Worm (Caenorhabditis elegans) whole organism, L2 larva: ENCODE results near the gene eif-3.L.

Experiments used
- C34F6.9 ChIP-seq: fragments of 150-350 bp; optimal IDR thresholded peaks from 2 replicates; lab custom pipeline; 2014; ENCODE audit warnings: missing biosample characterization, missing genetic modification characterization
- F13H6.1 ChIP-seq: sonication (generic microtip); optimal IDR thresholded peaks from 2 replicates; lab custom pipeline; 2016; ENCODE audit warnings: missing genetic modification characterization, missing compliant biosample characterization
- Y55F3AM.14 ChIP-seq: fragments of 200-800 bp; sonication (Bioruptor generic); optimal IDR thresholded peaks from 2 replicates; lab custom pipeline; 2018; ENCODE audit warnings: mild to moderate bottlenecking, missing genetic modification characterization, missing compliant biosample characterization
- ZK546.5 ChIP-seq: sonication (generic microtip); optimal IDR thresholded peaks from 2 replicates; lab custom pipeline; 2017; ENCODE audit warnings: missing biosample characterization, missing genetic modification characterization
- alr-1 ChIP-seq: fragments of 150-350 bp; optimal IDR thresholded peaks from 2 replicates; lab custom pipeline; 2014; ENCODE audit warnings: missing biosample characterization, missing genetic modification characterization
- ama-1 ChIP-seq: fragments of 150-350 bp; optimal IDR thresholded peaks from 2 replicates; lab custom pipeline; 2018; ENCODE audit warnings: inconsistent platforms
- blmp-1 ChIP-seq: sonication (generic microtip); optimal IDR thresholded peaks from 2 replicates; lab custom pipeline; 2017; ENCODE audit warnings: missing genetic modification characterization, mild to moderate bottlenecking, missing compliant biosample characterization, antibody characterized with exemption, moderate library complexity; ENCODE audit not compliant: insufficient read depth
- ceh-16 ChIP-seq: fragments of 150-350 bp; optimal IDR thresholded peaks from 2 replicates; lab custom pipeline; 2014; ENCODE audit warnings: missing biosample characterization, missing genetic modification characterization
- ceh-82 ChIP-seq: fragments of 150-350 bp; optimal IDR thresholded peaks from 2 replicates; lab custom pipeline; 2014; ENCODE audit warnings: missing biosample characterization, missing genetic modification characterization
- crh-2 ChIP-seq: sonication (generic microtip); optimal IDR thresholded peaks from 2 replicates; lab custom pipeline; 2017; ENCODE audit warnings: missing biosample characterization, missing genetic modification characterization
- egl-27 ChIP-seq: sonication (generic microtip); optimal IDR thresholded peaks from 3 replicates; lab custom pipeline; 2017; ENCODE audit warnings: missing biosample characterization, missing genetic modification reagents, missing genetic modification characterization
- elt-3 ChIP-seq: sonication (generic microtip); optimal IDR thresholded peaks from 2 replicates; lab custom pipeline; 2017; ENCODE audit warnings: missing biosample characterization, missing genetic modification characterization
- fos-1 ChIP-seq: fragments of 150-350 bp; optimal IDR thresholded peaks from 2 replicates; lab custom pipeline; 2014; ENCODE audit warnings: missing biosample characterization, missing genetic modification characterization
- gmeb-1 ChIP-seq: fragments of 150-350 bp; optimal IDR thresholded peaks from 2 replicates; lab custom pipeline; 2014; ENCODE audit warnings: missing biosample characterization, missing genetic modification characterization
- lin-11 ChIP-seq: fragments of 150-350 bp; sonication (generic microtip); optimal IDR thresholded peaks from 2 replicates; lab custom pipeline; 2014; ENCODE audit warnings: missing biosample characterization, missing genetic modification characterization, inconsistent platforms, mixed read lengths
- lin-13 ChIP-seq: fragments of 150-350 bp; optimal IDR thresholded peaks from 2 replicates; lab custom pipeline; 2014; ENCODE audit warnings: missing biosample characterization, missing genetic modification reagents, missing genetic modification characterization
- lin-39 ChIP-seq: fragments of 150-350 bp; optimal IDR thresholded peaks from 2 replicates; lab custom pipeline; 2014; ENCODE audit warnings: missing biosample characterization, missing genetic modification reagents, missing genetic modification characterization
- lsy-2 ChIP-seq, 2 experiments: fragments of 150-350 bp in 1 of 2; sonication (generic microtip) in 1 of 2; optimal IDR thresholded peaks; 2 replicates each; lab custom pipeline; 2014 to 2017; ENCODE audit warnings: missing biosample characterization in 2 of 2, missing genetic modification characterization in 2 of 2
- mab-5 ChIP-seq: fragments of 150-350 bp; optimal IDR thresholded peaks from 2 replicates; lab custom pipeline; 2014; ENCODE audit warnings: missing biosample characterization, missing genetic modification characterization
- mdl-1 ChIP-seq, 2 experiments: fragments of 150-350 bp in 1 of 2; sonication (generic microtip) in 1 of 2; optimal IDR thresholded peaks; 2 replicates each; lab custom pipeline; 2017; ENCODE audit warnings: missing biosample characterization in 2 of 2, missing genetic modification characterization in 2 of 2
- nhr-11 ChIP-seq: fragments of 150-350 bp; optimal IDR thresholded peaks from 2 replicates; lab custom pipeline; 2014; ENCODE audit warnings: missing biosample characterization, missing genetic modification characterization
- nhr-12 ChIP-seq: fragments of 150-350 bp; optimal IDR thresholded peaks from 2 replicates; lab custom pipeline; 2014; ENCODE audit warnings: missing biosample characterization, missing genetic modification characterization
- nhr-129 ChIP-seq: fragments of 150-350 bp; optimal IDR thresholded peaks from 2 replicates; lab custom pipeline; 2014; ENCODE audit warnings: missing biosample characterization, missing genetic modification characterization
- nhr-21 ChIP-seq: fragments of 150-350 bp; optimal IDR thresholded peaks from 2 replicates; lab custom pipeline; 2014; ENCODE audit warnings: missing biosample characterization, missing genetic modification characterization
- nhr-23 ChIP-seq: fragments of 150-350 bp; optimal IDR thresholded peaks from 2 replicates; lab custom pipeline; 2014; ENCODE audit warnings: missing biosample characterization, missing genetic modification reagents, missing genetic modification characterization
- nhr-25 ChIP-seq: fragments of 150-350 bp; sonication (generic microtip); optimal IDR thresholded peaks from 3 replicates; lab custom pipeline; 2014; ENCODE audit warnings: missing biosample characterization, missing genetic modification characterization
- nhr-6 ChIP-seq: fragments of 150-350 bp; optimal IDR thresholded peaks from 2 replicates; lab custom pipeline; 2014; ENCODE audit warnings: missing biosample characterization, missing genetic modification characterization
- peb-1 ChIP-seq: fragments of 150-350 bp; optimal IDR thresholded peaks from 2 replicates; lab custom pipeline; 2014; ENCODE audit warnings: missing biosample characterization, missing genetic modification characterization
- sem-4 ChIP-seq: fragments of 150-350 bp; optimal IDR thresholded peaks from 2 replicates; lab custom pipeline; 2014; ENCODE audit warnings: missing biosample characterization, missing genetic modification reagents, missing genetic modification characterization
- sma-3 ChIP-seq: sonication (generic microtip); optimal IDR thresholded peaks from 2 replicates; lab custom pipeline; 2016; ENCODE audit warnings: missing genetic modification reagents, missing genetic modification characterization, missing compliant biosample characterization
- snpc-4 ChIP-seq: fragments of 150-350 bp; optimal IDR thresholded peaks from 2 replicates; lab custom pipeline; 2014; ENCODE audit warnings: missing biosample characterization, missing genetic modification characterization
- unc-39 ChIP-seq: fragments of 150-350 bp; optimal IDR thresholded peaks from 2 replicates; lab custom pipeline; 2014; ENCODE audit warnings: missing biosample characterization, missing genetic modification characterization
- unc-55 ChIP-seq: fragments of 150-350 bp; sonication (generic microtip); optimal IDR thresholded peaks from 3 replicates; lab custom pipeline; 2014; ENCODE audit warnings: missing biosample characterization, missing genetic modification reagents, missing genetic modification characterization
- ztf-1 ChIP-seq: fragments of 200-800 bp; sonication (Bioruptor generic); conservative IDR thresholded peaks from 2 replicates; pipeline ENCODE4 v1.3.6; 2022; ENCODE audit warnings: missing genetic modification characterization, missing compliant biosample characterization
- ztf-4 ChIP-seq: fragments of 150-350 bp; optimal IDR thresholded peaks from 2 replicates; lab custom pipeline; 2014; ENCODE audit warnings: missing biosample characterization, missing genetic modification characterization

The eif-3.L gene

DNA sequence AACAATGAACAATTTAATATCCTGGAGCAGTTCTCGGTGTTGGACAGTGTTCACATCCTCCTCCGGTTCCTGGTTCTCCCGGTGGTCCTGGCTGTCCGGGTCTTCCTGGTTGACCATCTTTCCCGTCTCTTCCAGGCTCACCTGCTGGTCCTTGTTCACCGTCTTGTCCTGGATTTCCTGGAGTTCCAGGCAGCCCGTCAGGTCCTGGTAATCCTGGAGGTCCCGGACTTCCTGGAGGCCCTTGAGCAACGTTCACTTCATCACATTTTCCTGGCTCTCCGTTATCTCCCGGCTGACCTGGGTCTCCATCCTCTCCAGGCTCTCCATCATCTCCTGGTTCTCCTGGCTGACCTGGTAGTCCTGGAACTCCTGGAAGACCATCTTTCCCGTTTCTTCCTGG lies 29.1 kb upstream of the eif-3.L start:
- TF ChIP-seq nhr-6 (tag; lab: Kevin White, UChicago) (no peak), nhr-21 (tag; lab: Kevin White, UChicago) (no peak), ceh-82 (no peak), gmeb-1 (tag; lab: Kevin White, UChicago) (no peak), elt-3 (tag; lab: Kevin White, UChicago) (no peak), ZK546.5 (tag; lab: Kevin White, UChicago) (no peak), ceh-16 (no peak), nhr-12 (tag; lab: Kevin White, UChicago) (no peak), ztf-1 (GFP tag; lab: Robert Waterston, UW) (no peak)

DNA sequence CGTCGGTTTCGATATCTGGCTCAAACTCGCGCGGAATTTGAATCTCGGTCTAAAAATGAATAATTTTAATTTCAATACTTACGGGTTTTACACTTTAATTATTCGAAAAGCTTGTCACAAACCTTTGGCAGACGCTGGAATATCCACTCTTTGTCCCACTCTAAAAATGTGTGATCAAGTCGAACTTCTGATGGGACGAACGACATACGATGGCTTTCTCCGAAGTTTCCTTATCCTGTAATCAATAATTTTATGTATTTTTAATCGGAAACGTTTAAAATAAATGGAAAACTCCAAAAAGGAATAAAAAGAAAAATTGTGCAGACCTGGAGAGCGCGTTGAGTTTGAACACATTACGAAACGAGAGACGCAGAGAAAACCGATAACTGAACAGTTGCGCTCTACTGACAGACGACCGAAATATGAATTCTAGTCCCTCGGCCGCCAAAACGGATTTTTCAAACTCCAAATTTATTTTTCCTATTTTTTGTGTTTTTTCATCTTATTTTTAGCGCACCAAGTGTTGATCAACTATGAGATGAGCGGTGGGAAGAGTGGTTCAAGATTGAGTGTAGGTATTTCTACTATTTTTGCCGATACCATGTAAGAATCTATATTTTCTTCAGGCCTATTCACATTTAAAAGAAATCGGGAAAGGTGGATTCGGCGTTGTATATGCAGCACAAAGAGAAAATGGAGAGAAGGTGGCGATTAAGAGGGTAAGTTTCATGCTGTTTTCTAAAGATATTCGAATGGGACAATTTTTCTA lies 27.1 kb upstream of the eif-3.L start, which contains the start of the genes sam-4, F59E12.17 and zyg-1:
sam-4 (minus strand) TSS at position 51 of the 769 bp plus-strand sequence.
F59E12.17 (minus strand) TSS at position 235 of the 769 bp plus-strand sequence.
zyg-1 (plus strand) TSS at position 513 of the 769 bp plus-strand sequence.
- peak; percentile 41 for TF ChIP-seq fos-1 (tag; lab: Kevin White, UChicago)
- peak; percentile 56 for TF ChIP-seq crh-2 (tag; lab: Kevin White, UChicago)
- peak; percentile 20 for TF ChIP-seq F13H6.1
- TF ChIP-seq sma-3 (GFP tag; lab: Kevin White, UChicago) = peak; percentile 42
- peak; percentile 53 for TF ChIP-seq gmeb-1 (tag; lab: Kevin White, UChicago)
- TF ChIP-seq nhr-129 (tag; lab: Kevin White, UChicago) = peak; percentile 78
- peak; percentile 84 for TF ChIP-seq C34F6.9 (tag; lab: Kevin White, UChicago)
- TF ChIP-seq nhr-23 = no peak
- no peak for TF ChIP-seq peb-1 (tag; lab: Kevin White, UChicago)
- peak; percentile 93 for TF ChIP-seq unc-55
- peak; percentile 20 for TF ChIP-seq snpc-4
- peak in 1 of 2 experiments; percentile 81 for TF ChIP-seq lsy-2 (tag; optimal IDR thresholded peaks at IDR 0.05; lab: Kevin White, UChicago)
- no peak for TF ChIP-seq Y55F3AM.14 (GFP tag; lab: Kevin White, UChicago)
- TF ChIP-seq, all 48 proteins: peak for 10

DNA sequence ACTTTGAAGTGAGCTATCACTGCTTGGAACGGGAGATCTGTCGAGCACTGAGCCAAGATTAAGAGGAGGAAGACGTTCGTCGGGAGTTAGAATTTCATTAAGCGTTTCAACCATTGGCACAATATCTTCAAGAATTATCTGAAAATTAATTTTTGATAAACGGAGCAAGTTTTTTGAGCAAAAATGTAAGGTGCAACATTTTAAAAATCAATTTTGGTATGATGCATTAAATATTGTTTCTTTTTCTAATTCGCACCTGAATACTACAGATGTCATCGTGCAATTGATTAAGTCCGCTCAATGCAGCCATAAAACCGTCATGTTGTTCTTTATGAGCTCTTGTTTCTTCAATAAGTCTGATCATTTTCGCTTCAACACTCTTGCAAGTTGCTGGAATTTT lies 26.0 kb upstream of the eif-3.L start, which contains the start of gene ddl-1:
ddl-1 (minus strand) TSS at position 101 of the 400 bp plus-strand sequence.
- TF ChIP-seq nhr-25 (tag; lab: Kevin White, UChicago) (no peak), nhr-129 (tag; lab: Kevin White, UChicago) (no peak), ceh-16 (no peak), lin-39 (tag; lab: Kevin White, UChicago) (no peak), nhr-23 (no peak), gmeb-1 (tag; lab: Kevin White, UChicago) (no peak), sem-4 (tag; lab: Kevin White, UChicago) (no peak), ztf-4 (tag; lab: Kevin White, UChicago) (no peak), Y55F3AM.14 (GFP tag; lab: Kevin White, UChicago) (no peak), fos-1 (tag; lab: Kevin White, UChicago) (no peak), mab-5 (tag; lab: Kevin White, UChicago) (no peak), peb-1 (tag; lab: Kevin White, UChicago) (no peak), crh-2 (tag; lab: Kevin White, UChicago) (no peak), F13H6.1 (no peak), lin-13 (GFP tag; lab: Kevin White, UChicago) (no peak), mdl-1 (tag; optimal IDR thresholded peaks at IDR 0.05; lab: Kevin White, UChicago) (no peak), unc-39 (no peak), elt-3 (tag; lab: Kevin White, UChicago) (no peak), egl-27 (no peak), lin-11 (tag; lab: Kevin White, UChicago) (no peak)
- TF ChIP-seq, all 48 proteins: peak for 0

DNA sequence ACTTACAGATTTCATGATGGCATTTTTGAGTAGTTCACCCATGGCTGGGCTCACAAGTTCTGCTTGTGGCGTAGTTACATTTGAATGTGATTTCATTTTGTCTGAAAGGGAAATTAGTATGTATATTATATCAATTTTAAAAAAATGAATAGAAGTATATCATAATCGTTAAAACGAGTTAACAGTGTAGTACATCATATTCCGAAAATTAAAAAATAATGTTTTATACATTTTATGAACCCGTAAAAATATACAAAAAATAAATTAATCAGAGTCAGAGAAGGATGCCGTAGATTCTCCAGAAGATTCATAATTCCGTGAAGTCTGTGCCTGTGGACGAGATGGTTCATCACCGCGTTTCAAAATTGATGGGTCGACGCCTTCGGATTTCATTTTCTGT lies 24.7 kb upstream of the eif-3.L start, which contains the start of gene F59E12.9:
F59E12.9 (minus strand) TSS at position 101 of the 400 bp plus-strand sequence.
- TF ChIP-seq egl-27 = no peak
- TF ChIP-seq blmp-1 (tag; lab: Kevin White, UChicago) = no peak
- no peak for TF ChIP-seq Y55F3AM.14 (GFP tag; lab: Kevin White, UChicago)
- TF ChIP-seq nhr-11 (tag; lab: Kevin White, UChicago) = no peak
- TF ChIP-seq nhr-129 (tag; lab: Kevin White, UChicago) = no peak
- TF ChIP-seq alr-1 (tag; lab: Kevin White, UChicago) = no peak
- TF ChIP-seq ama-1 = no peak
- TF ChIP-seq peb-1 (tag; lab: Kevin White, UChicago) = no peak
